Worm (Caenorhabditis elegans) whole organism, L4/young adult: ENCODE data around the gene alx-1.

Source experiments
- W03F9.2 ChIP-seq: fragments of 150-350 bp; optimal IDR thresholded peaks from 2 replicates; lab custom pipeline; 2014; ENCODE audit warnings: missing biosample characterization, missing genetic modification characterization
- dao-5 ChIP-seq: sonication (generic microtip); optimal IDR thresholded peaks from 2 replicates; lab custom pipeline; 2016; ENCODE audit warnings: missing genotype, missing genetic modification characterization, moderate library complexity, missing compliant biosample characterization
- him-1 ChIP-seq: sonication (generic microtip); optimal IDR thresholded peaks from 2 replicates; lab custom pipeline; 2016; ENCODE audit warnings: missing genotype, missing genetic modification reagents, missing genetic modification characterization, missing compliant biosample characterization

alx-1 gene

ce11 chrIII:9930406-9930805 lies 26.7 kb upstream of the alx-1 start:
- no peak for TF ChIP-seq him-1
- TF ChIP-seq dao-5 (tag; lab: Kevin White, UChicago): no peak
- no peak for TF ChIP-seq W03F9.2 (tag; lab: Kevin White, UChicago)

- no peak for TF ChIP-seq dao-5 (tag; lab: Kevin White, UChicago)
- no peak for TF ChIP-seq him-1
- TF ChIP-seq W03F9.2 (tag; lab: Kevin White, UChicago): no peak
Observed at ce11 chrIII:9932091-9932490, 25.1 kb upstream of the alx-1 start, which contains the start of gene dec-7. dec-7 (plus strand) TSS chrIII:9932398.

- TF ChIP-seq W03F9.2 (tag; lab: Kevin White, UChicago) (no peak), him-1 (no peak)
Observed at ce11 chrIII:9941020-9941674, 16.0 kb upstream of the alx-1 start, which contains the start of the genes K03H1.9 and K03H1.12. K03H1.9 (minus strand) TSS chrIII:9941490. K03H1.12 (plus strand) TSS chrIII:9941624.

- TF ChIP-seq him-1: no peak
- TF ChIP-seq W03F9.2 (tag; lab: Kevin White, UChicago): no peak
- TF ChIP-seq dao-5 (tag; lab: Kevin White, UChicago): no peak
Observed at ce11 chrIII:9944723-9945122, 12.4 kb upstream of the alx-1 start, which contains the start of gene gln-2. gln-2 (minus strand) TSS chrIII:9944823.

- TF ChIP-seq dao-5 (tag; lab: Kevin White, UChicago): no peak
- TF ChIP-seq him-1: no peak
- TF ChIP-seq W03F9.2 (tag; lab: Kevin White, UChicago): no peak
Observed at ce11 chrIII:9946806-9947419, 10.2 kb upstream of the alx-1 start, which contains the start of gene K03H1.7. K03H1.7 (plus strand) TSS chrIII:9947405.

DNA sequence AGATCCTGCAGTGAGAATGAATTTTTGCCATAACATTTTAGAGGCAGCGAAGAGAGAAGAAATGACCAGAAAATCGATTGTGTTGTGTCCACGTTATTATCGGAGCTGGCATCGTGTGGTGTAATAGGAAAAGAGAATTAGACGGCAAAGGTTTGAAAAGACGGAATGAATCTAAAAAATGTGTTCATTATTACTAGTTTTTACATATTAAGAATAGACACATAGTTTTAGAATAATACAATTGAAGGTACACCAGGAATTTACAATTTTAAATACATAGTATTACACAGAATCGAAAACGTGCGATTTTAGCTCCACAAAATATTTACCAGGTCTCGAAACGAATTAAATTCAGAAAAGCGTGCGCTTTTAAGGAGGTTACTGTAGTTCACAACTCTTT lies 6.9 kb upstream of the alx-1 start, which contains the start of gene K03H1.13:
TSS of gene K03H1.13 (minus strand) at position 101 of the 400 bp plus-strand sequence.
- no peak for TF ChIP-seq him-1
- no peak for TF ChIP-seq dao-5 (tag; lab: Kevin White, UChicago)
- no peak for TF ChIP-seq W03F9.2 (tag; lab: Kevin White, UChicago)

DNA sequence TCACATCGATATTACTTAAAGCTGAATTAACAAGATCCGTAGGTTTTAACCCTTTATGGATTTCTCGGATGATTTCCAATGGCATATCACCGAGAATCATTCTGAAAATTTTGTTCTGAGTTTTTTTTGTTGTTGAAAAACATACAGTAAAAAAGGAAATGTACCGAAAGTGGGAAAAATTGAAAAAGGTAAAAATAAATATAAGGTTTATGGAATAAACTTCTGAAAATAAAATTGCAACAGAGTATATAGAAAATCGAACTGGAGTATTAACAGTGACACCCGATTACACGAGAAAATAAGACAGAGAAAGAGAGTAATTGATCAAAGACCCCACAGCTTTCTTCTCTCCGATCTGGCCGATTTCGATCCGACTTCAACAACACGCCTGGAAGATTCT lies 5.3 kb upstream of the alx-1 start, which contains the start of gene K03H1.11:
TSS of gene K03H1.11 (minus strand) at position 101 of the 400 bp plus-strand sequence.
- TF ChIP-seq dao-5 (tag; lab: Kevin White, UChicago) (no peak), him-1 (no peak), W03F9.2 (tag; lab: Kevin White, UChicago) (no peak)

- TF ChIP-seq W03F9.2 (tag; lab: Kevin White, UChicago): peak; percentile 24
- no peak for TF ChIP-seq him-1
Observed at ce11 chrIII:9956123-9956522, 1.0 kb upstream of the alx-1 start, which contains the start of gene mog-1. mog-1 (minus strand) TSS chrIII:9956215.

DNA sequence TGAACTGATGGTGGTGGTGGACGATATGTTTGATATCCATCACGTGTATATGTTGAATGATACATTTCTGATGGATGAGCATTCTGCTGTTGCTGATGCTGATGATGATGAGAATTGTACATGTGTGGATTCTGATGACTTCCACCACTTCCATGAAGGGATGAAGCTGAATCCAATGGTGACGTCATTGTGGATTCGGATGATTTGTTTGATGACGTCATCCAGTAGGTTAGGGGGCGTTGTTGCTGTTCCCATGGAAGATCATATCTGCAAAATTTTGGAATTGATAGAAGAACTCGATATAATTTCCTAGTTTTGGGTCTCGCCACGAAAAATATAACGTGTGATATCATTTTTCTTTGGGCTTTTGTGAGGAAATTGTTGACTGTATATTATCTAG lies 6.3 kb downstream of the alx-1 start:
- no peak for TF ChIP-seq dao-5 (tag; lab: Kevin White, UChicago)
- TF ChIP-seq W03F9.2 (tag; lab: Kevin White, UChicago): no peak
- no peak for TF ChIP-seq him-1

ce11 chrIII:9964416-9964815 lies 7.3 kb downstream of the alx-1 start:
- TF ChIP-seq him-1 (no peak), W03F9.2 (tag; lab: Kevin White, UChicago) (no peak), dao-5 (tag; lab: Kevin White, UChicago) (no peak)

DNA sequence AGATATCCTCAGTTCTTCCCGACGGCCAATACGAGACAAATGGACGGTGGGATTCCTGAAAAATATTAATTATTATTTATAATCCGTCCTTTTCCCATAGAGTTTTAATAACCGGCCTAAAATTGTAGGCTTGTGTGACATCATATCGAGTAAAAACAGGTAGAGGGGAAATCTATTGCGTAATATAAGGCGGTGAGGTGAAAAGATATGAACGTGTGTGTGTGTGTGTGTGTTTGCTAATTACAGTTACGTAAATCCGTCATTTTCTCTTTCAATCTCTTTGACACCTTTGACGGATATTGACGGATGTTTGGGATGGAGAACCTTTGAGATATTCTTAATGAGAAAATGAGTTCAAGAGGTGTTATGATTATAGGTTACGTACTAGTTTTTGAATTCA lies 8.3 kb downstream of the alx-1 start:
- no peak for TF ChIP-seq him-1
- no peak for TF ChIP-seq dao-5 (tag; lab: Kevin White, UChicago)
- TF ChIP-seq W03F9.2 (tag; lab: Kevin White, UChicago): no peak

ce11 chrIII:9969371-9969770 lies 12.2 kb downstream of the alx-1 start:
- TF ChIP-seq W03F9.2 (tag; lab: Kevin White, UChicago) (no peak), him-1 (no peak), dao-5 (tag; lab: Kevin White, UChicago) (no peak)

- TF ChIP-seq dao-5 (tag; lab: Kevin White, UChicago): no peak
- TF ChIP-seq him-1: no peak
- TF ChIP-seq W03F9.2 (tag; lab: Kevin White, UChicago): no peak
Observed at ce11 chrIII:9972192-9972811, 15.2 kb downstream of the alx-1 start.

DNA sequence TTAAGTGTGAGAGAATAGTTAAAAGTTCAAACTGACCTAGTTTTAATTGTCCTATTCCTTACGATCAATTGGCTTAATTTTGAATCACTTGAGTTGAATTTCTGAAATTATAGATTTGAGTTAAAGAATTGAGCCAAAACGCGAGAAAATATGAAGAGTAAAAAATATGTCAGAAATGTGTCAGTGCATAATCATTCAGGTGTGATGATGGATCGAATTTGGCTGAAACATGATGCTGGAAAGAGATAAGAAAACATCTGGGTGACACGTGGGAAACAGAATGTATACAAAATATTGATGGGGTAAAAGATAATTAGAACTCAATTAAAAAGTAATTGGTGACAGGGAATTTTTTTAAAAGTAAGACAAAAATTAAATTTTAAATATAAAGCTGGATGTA lies 16.6 kb downstream of the alx-1 start, which contains the start of gene R10E12.2:
TSS of gene R10E12.2 (minus strand) at position 101 of the 400 bp plus-strand sequence.
- TF ChIP-seq dao-5 (tag; lab: Kevin White, UChicago) (no peak), him-1 (no peak), W03F9.2 (tag; lab: Kevin White, UChicago) (no peak)
